Worm (Caenorhabditis elegans) whole organism, L3 larva: ENCODE data around the gene abhd-14.
A peak's percentile ranks its signal among the peaks of the same experiment; 100 is the strongest.

Experiments
- R02D3.7 ChIP-seq: fragments of 150-350 bp; optimal IDR thresholded peaks from 2 replicates; lab custom pipeline; 2014; ENCODE audit warnings: missing biosample characterization, missing genetic modification characterization
- ZK546.5 ChIP-seq: sonication (generic microtip); optimal IDR thresholded peaks from 2 replicates; lab custom pipeline; 2017; ENCODE audit warnings: missing biosample characterization, missing genetic modification characterization
- aly-2 ChIP-seq: fragments of 150-350 bp; optimal IDR thresholded peaks from 2 replicates; lab custom pipeline; 2014; ENCODE audit warnings: missing biosample characterization, missing genetic modification characterization
- ama-1 ChIP-seq: fragments of 150-350 bp; optimal IDR thresholded peaks from 2 replicates; lab custom pipeline; 2018
- daf-12 ChIP-seq: fragments of 150-350 bp; optimal IDR thresholded peaks from 2 replicates; lab custom pipeline; 2014; ENCODE audit warnings: missing biosample characterization, missing genetic modification reagents, missing genetic modification characterization
- elt-3 ChIP-seq, 3 experiments: fragments of 150-350 bp in 1 of 3; sonication (generic microtip) in 2 of 3; optimal IDR thresholded peaks; 2 replicates in 2 of 3; 4 replicates in 1 of 3; lab custom pipeline; 2014 to 2017; ENCODE audit warnings: missing biosample characterization in 3 of 3, missing genetic modification characterization in 3 of 3
- fos-1 ChIP-seq: fragments of 150-350 bp; optimal IDR thresholded peaks from 2 replicates; lab custom pipeline; 2014; ENCODE audit warnings: missing biosample characterization, missing genetic modification characterization
- jun-1 ChIP-seq: fragments of 150-350 bp; optimal IDR thresholded peaks from 2 replicates; lab custom pipeline; 2014; ENCODE audit warnings: missing biosample characterization, missing genetic modification reagents, missing genetic modification characterization
- mdl-1 ChIP-seq: fragments of 150-350 bp; optimal IDR thresholded peaks from 2 replicates; lab custom pipeline; 2014; ENCODE audit warnings: missing biosample characterization, missing genetic modification characterization
- nhr-11 ChIP-seq: fragments of 150-350 bp; optimal IDR thresholded peaks from 2 replicates; lab custom pipeline; 2014; ENCODE audit warnings: missing biosample characterization, missing genetic modification characterization
- nhr-25 ChIP-seq: sonication (generic microtip); optimal IDR thresholded peaks from 2 replicates; lab custom pipeline; 2017; ENCODE audit warnings: missing biosample characterization, missing genetic modification characterization
- nhr-76 ChIP-seq: fragments of 150-350 bp; sonication (generic microtip); optimal IDR thresholded peaks from 5 replicates; lab custom pipeline; 2014; ENCODE audit warnings: missing biosample characterization, missing genetic modification characterization

DNA sequence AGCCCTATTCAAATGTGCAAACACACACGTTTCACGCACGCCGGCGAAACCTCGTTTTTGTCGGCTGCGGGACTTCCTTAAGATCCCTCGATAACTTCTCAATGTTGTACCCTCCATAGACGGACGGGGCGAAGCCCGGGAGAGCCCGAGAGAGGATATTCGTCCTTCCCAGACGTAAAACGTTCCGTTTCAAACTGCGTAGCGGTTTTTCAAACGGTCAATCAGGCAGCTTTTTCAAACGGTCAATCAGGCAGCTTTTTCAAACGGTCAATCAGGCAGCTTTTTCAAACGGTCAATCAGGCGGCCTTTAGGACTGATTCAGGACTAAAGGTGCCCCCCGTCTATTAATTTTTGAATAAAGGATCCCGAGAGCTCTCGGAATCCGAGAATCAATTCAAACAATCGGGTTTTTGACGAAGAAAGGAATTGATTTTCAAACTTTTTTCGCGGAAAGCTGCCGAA, 38.6 kb downstream of the abhd-14 start:
- no peak for TF ChIP-seq R02D3.7 (tag; lab: Kevin White, UChicago)
- TF ChIP-seq aly-2 (tag; lab: Kevin White, UChicago): no peak
- no peak for TF ChIP-seq nhr-25
- TF ChIP-seq elt-3 (tag; optimal IDR thresholded peaks at IDR 0.05; lab: Kevin White, UChicago): no peak
- TF ChIP-seq mdl-1 (tag; lab: Kevin White, UChicago): no peak
- TF ChIP-seq jun-1 (tag; lab: Kevin White, UChicago): no peak
- TF ChIP-seq ama-1 (lab: Kevin White, UChicago): peak; percentile 92
- no peak for TF ChIP-seq daf-12
- no peak for TF ChIP-seq fos-1 (tag; lab: Kevin White, UChicago)
- no peak for TF ChIP-seq nhr-76 (tag; lab: Kevin White, UChicago)
- TF ChIP-seq ZK546.5: no peak
- TF ChIP-seq nhr-11 (tag; lab: Kevin White, UChicago): no peak
